Worm (Caenorhabditis elegans): Measurements from ENCODE around the gene nspd-5.

- TF ChIP-seq sdc-2 (tag; optimal IDR thresholded peaks at IDR 0.05) (no peak), ceh-2 (tag; optimal IDR thresholded peaks at IDR 0.05) (no peak), elt-2 (tag; optimal IDR thresholded peaks at IDR 0.05) (no peak)
These were observed 5.4 kb downstream of the nspd-5 start for ce11 chrII:4854761-4855160.

Data from whole organism, late embryonic.